Worm (Caenorhabditis elegans): ENCODE results near the gene R13H4.6.

The R13H4.6 gene

ce11 chrV:11893975-11894374 is 31.1 kb downstream of the R13H4.6 start, which contains the start of gene K12G11.6:
Gene K12G11.6, plus strand, starts transcription at chrV:11894331.
- TF ChIP-seq unc-62 (GFP tag; optimal IDR thresholded peaks at IDR 0.05 in 1 of 2) (peak in 1 of 2 experiments; percentile 94), unc-62 (tag; optimal IDR thresholded peaks at IDR 0.05) (no peak), nhr-76 (tag; optimal IDR thresholded peaks at IDR 0.05) (no peak)

DNA sequence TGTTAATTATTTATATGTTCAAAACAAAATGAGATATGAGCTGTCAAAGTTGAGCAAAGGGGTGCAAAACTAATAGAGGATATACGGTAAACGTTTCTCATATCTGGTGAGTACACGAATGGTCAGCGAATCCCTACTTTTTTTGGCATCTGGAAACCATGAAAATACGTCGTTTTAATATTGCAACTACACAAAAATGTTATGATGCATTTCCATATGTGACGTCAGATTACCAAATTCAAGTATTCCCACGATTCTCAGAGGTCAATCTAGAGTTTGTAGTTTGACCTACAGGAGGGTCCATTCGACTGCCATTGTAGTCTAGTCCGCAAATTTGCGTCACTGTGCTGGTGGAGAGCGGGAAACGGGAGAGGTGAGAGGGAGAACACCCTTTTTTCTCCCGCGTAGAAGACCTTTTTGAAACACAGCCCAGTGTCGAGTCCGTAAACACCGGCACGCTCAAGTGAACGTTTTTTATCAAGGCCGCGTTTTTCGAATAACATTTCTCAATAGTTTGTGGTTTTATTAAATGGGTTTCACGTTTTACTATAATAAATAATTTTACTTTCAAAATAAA is 33.5 kb downstream of the R13H4.6 start:
- TF ChIP-seq madf-5 (GFP tag; IDR thresholded peaks at IDR 0.05) = no peak
- TF ChIP-seq ceh-44 (GFP tag; IDR thresholded peaks at IDR 0.05) = no peak
- no peak for TF ChIP-seq daf-16 (GFP tag; optimal IDR thresholded peaks at IDR 0.05)
- peak; percentile 74 for TF ChIP-seq daf-16 (tag; optimal IDR thresholded peaks at IDR 0.05)
- no peak for TF ChIP-seq snpc-4 (tag; optimal IDR thresholded peaks at IDR 0.05)
- TF ChIP-seq aha-1 (tag) = peak; percentile 89
- peak; percentile 54 for TF ChIP-seq dve-1 (tag; optimal IDR thresholded peaks at IDR 0.05; ENCODE audit: insufficient read depth)
- TF ChIP-seq dpl-1 (GFP tag; optimal IDR thresholded peaks at IDR 0.05) = peak; percentile 79
- TF ChIP-seq mes-2 (tag; optimal IDR thresholded peaks at IDR 0.05; ENCODE audit: poor library complexity, severe bottlenecking) = peak; percentile 68
- TF ChIP-seq lin-13 (GFP tag; optimal IDR thresholded peaks at IDR 0.05) = no peak
- TF ChIP-seq hlh-11 (tag; optimal IDR thresholded peaks at IDR 0.05) = peak; percentile 72
- peak; percentile 71 for TF ChIP-seq mep-1 (tag; optimal IDR thresholded peaks at IDR 0.05)
- no peak for TF ChIP-seq mxl-2 (GFP tag; conservative IDR thresholded peaks at IDR 0.05)
- 0 out of 2 replicates have a peak, but pooled peaks have one; percentile 29 for TF ChIP-seq dmd-9 (GFP tag; IDR thresholded peaks at IDR 0.05)
- peak; percentile 34 for TF ChIP-seq nhr-6 (tag; optimal IDR thresholded peaks at IDR 0.05)
- 0 out of 2 replicates have a peak, but pooled peaks have one; percentile 24 for TF ChIP-seq tra-1 (GFP tag; IDR thresholded peaks at IDR 0.05)
- peak in 1 of 2 experiments; percentile 96 for TF ChIP-seq unc-62 (GFP tag; optimal IDR thresholded peaks at IDR 0.05 in 1 of 2)
- TF ChIP-seq unc-62 (tag; optimal IDR thresholded peaks at IDR 0.05) = no peak
- TF ChIP-seq lsy-2 (tag; optimal IDR thresholded peaks at IDR 0.05) = peak in 1 of 2 experiments; percentile 47
- peak; percentile 59 for TF ChIP-seq mxl-3 (GFP tag; optimal IDR thresholded peaks at IDR 0.05)
- no peak for TF ChIP-seq nhr-76 (tag; optimal IDR thresholded peaks at IDR 0.05)
- no peak for TF ChIP-seq hmg-1.1 (GFP tag; IDR thresholded peaks at IDR 0.05)
- TF ChIP-seq nhr-10 (tag; optimal IDR thresholded peaks at IDR 0.05) = no peak
- peak; percentile 23 for TF ChIP-seq rbr-2 (tag; optimal IDR thresholded peaks at IDR 0.05)
- TF ChIP-seq snpc-1.2 (GFP tag; IDR thresholded peaks at IDR 0.05) = no peak
- TF ChIP-seq egl-27 (tag; optimal IDR thresholded peaks at IDR 0.05) = no peak
- peak; percentile 56 for TF ChIP-seq nhr-28 (tag; optimal IDR thresholded peaks at IDR 0.05)
- TF ChIP-seq pha-4 (GFP tag; IDR thresholded peaks at IDR 0.05) = no peak
- peak; percentile 53 for TF ChIP-seq pha-4 (tag; optimal IDR thresholded peaks at IDR 0.05)
- TF ChIP-seq nhr-25 (tag; optimal IDR thresholded peaks at IDR 0.05; ENCODE audit: borderline replicate concordance, insufficient read depth) = peak; percentile 26
- peak; percentile 45; the same call in 1 of the 2 replicates for TF ChIP-seq dmd-6 (GFP tag; IDR thresholded peaks at IDR 0.05)
- no peak for TF ChIP-seq vab-7 (GFP tag; IDR thresholded peaks at IDR 0.05)

ce11 chrV:11897604-11898003 is 34.7 kb downstream of the R13H4.6 start:
- TF ChIP-seq ama-1 (optimal IDR thresholded peaks at IDR 0.05) (no peak), lim-7 (GFP tag; IDR thresholded peaks at IDR 0.05) (no peak), Y75B8A.6 (GFP tag; IDR thresholded peaks at IDR 0.05) (no peak), lin-29 (GFP tag; IDR thresholded peaks at IDR 0.05) (no peak), ceh-20 (GFP tag; IDR thresholded peaks at IDR 0.05) (no peak), nhr-28 (tag; optimal IDR thresholded peaks at IDR 0.05) (no peak), mes-2 (tag; optimal IDR thresholded peaks at IDR 0.05; ENCODE audit: poor library complexity, severe bottlenecking) (no peak), unc-130 (GFP tag; optimal IDR thresholded peaks at IDR 0.05) (no peak), madf-5 (GFP tag; IDR thresholded peaks at IDR 0.05) (no peak), daf-8 (GFP tag; IDR thresholded peaks at IDR 0.05) (no peak), ctbp-1 (GFP tag; IDR thresholded peaks at IDR 0.05) (no peak), lin-39 (tag; optimal IDR thresholded peaks at IDR 0.05) (no peak), attf-4 (tag; optimal IDR thresholded peaks at IDR 0.05) (no peak), lsy-2 (tag; optimal IDR thresholded peaks at IDR 0.05) (no peak), fkh-10 (GFP tag; optimal IDR thresholded peaks at IDR 0.05) (no peak), mdt-29 (GFP tag; IDR thresholded peaks at IDR 0.05) (no peak), spr-1 (tag; optimal IDR thresholded peaks at IDR 0.05) (no peak)

Data from whole organism, L4 larva.